Worm (Caenorhabditis elegans): ENCODE data around the gene W09C2.7.

- no peak for TF ChIP-seq ZK546.5 (tag; optimal IDR thresholded peaks at IDR 0.05)
- TF ChIP-seq ztf-11 (tag; optimal IDR thresholded peaks at IDR 0.05): no peak
Observed at ce11 chrIV:9614060-9614459, 8.1 kb downstream of the W09C2.7 start.
